Worm (Caenorhabditis elegans) whole organism, mixed stage, embryonic: ENCODE results near the gene pid-5.

Experiments
- M03D4.4 ChIP-seq: sonication (generic microtip); optimal IDR thresholded peaks from 2 replicates; lab custom pipeline; 2017; ENCODE audit warnings: mild to moderate bottlenecking, missing genetic modification characterization, missing compliant biosample characterization
- bed-3 ChIP-seq: fragments of 200-800 bp; sonication (Bioruptor generic); optimal IDR thresholded peaks from 3 replicates; lab custom pipeline; 2018; ENCODE audit warnings: mild to moderate bottlenecking, missing genetic modification characterization, moderate library complexity, missing compliant biosample characterization
- blmp-1 ChIP-seq: fragments of 150-350 bp; optimal IDR thresholded peaks from 2 replicates; lab custom pipeline; 2014; ENCODE audit warnings: missing biosample characterization, missing genetic modification characterization
- ceh-43 ChIP-seq: fragments of 200-800 bp; sonication (Bioruptor generic); optimal IDR thresholded peaks from 2 replicates; lab custom pipeline; 2018; ENCODE audit warnings: mild to moderate bottlenecking, missing genetic modification characterization, moderate library complexity, missing compliant biosample characterization
- ces-1 ChIP-seq: fragments of 150-350 bp; optimal IDR thresholded peaks from 2 replicates; lab custom pipeline; 2014; ENCODE audit warnings: missing biosample characterization, missing genetic modification reagents, missing genetic modification characterization
- cnd-1 ChIP-seq: fragments of 200-800 bp; sonication (Bioruptor generic); optimal IDR thresholded peaks from 2 replicates; lab custom pipeline; 2018; ENCODE audit warnings: mild to moderate bottlenecking, missing genetic modification characterization, missing compliant biosample characterization
- drap-1 ChIP-seq: fragments of 200-800 bp; sonication (Bioruptor generic); optimal IDR thresholded peaks from 3 replicates; lab custom pipeline; 2018; ENCODE audit warnings: mild to moderate bottlenecking, missing genetic modification characterization, missing compliant biosample characterization
- elt-1 ChIP-seq: sonication (generic microtip); optimal IDR thresholded peaks from 2 replicates; lab custom pipeline; 2017; ENCODE audit warnings: missing genetic modification characterization, mild to moderate bottlenecking, missing compliant biosample characterization, antibody characterized with exemption, moderate library complexity, borderline replicate concordance; ENCODE audit not compliant: insufficient read depth
- elt-3 ChIP-seq: fragments of 150-350 bp; optimal IDR thresholded peaks from 2 replicates; lab custom pipeline; 2014; ENCODE audit warnings: missing biosample characterization, missing genetic modification characterization
- flh-1 ChIP-seq: fragments of 200-800 bp; sonication (Bioruptor generic); optimal IDR thresholded peaks from 2 replicates; lab custom pipeline; 2018; ENCODE audit warnings: mild to moderate bottlenecking, missing genetic modification characterization, moderate library complexity, missing compliant biosample characterization
- ham-2 ChIP-seq: fragments of 200-800 bp; sonication (Bioruptor generic); optimal IDR thresholded peaks from 2 replicates; lab custom pipeline; 2018; ENCODE audit warnings: mild to moderate bottlenecking, missing genetic modification characterization, missing compliant biosample characterization
- hlh-1 ChIP-seq: fragments of 150-350 bp; optimal IDR thresholded peaks from 2 replicates; lab custom pipeline; 2014; ENCODE audit warnings: missing biosample characterization, missing genetic modification reagents, missing genetic modification characterization
- lin-13 ChIP-seq: fragments of 150-350 bp; optimal IDR thresholded peaks from 2 replicates; lab custom pipeline; 2014; ENCODE audit warnings: missing biosample characterization, missing genetic modification characterization
- lin-32 ChIP-seq: fragments of 200-800 bp; sonication (Bioruptor generic); optimal IDR thresholded peaks from 2 replicates; lab custom pipeline; 2018; ENCODE audit warnings: mild to moderate bottlenecking, missing genetic modification characterization, missing compliant biosample characterization
- lsy-2 ChIP-seq: fragments of 150-350 bp; optimal IDR thresholded peaks from 2 replicates; lab custom pipeline; 2014; ENCODE audit warnings: missing biosample characterization, missing genetic modification characterization
- mab-5 ChIP-seq: fragments of 150-350 bp; optimal IDR thresholded peaks from 2 replicates; lab custom pipeline; 2014; ENCODE audit warnings: missing biosample characterization, missing genetic modification characterization
- mls-2 ChIP-seq: sonication (generic microtip); optimal IDR thresholded peaks from 2 replicates; lab custom pipeline; 2016; ENCODE audit warnings: mild to moderate bottlenecking, missing genetic modification characterization, moderate library complexity, missing compliant biosample characterization
- nhr-12 ChIP-seq: fragments of 150-350 bp; optimal IDR thresholded peaks from 2 replicates; lab custom pipeline; 2014; ENCODE audit warnings: missing biosample characterization, missing genetic modification characterization
- nhr-2 ChIP-seq: fragments of 150-350 bp; optimal IDR thresholded peaks from 2 replicates; lab custom pipeline; 2014; ENCODE audit warnings: missing biosample characterization, missing genetic modification characterization
- nhr-237 ChIP-seq: fragments of 150-350 bp; optimal IDR thresholded peaks from 2 replicates; lab custom pipeline; 2014; ENCODE audit warnings: missing biosample characterization, missing genetic modification characterization
- nhr-28 ChIP-seq: fragments of 150-350 bp; optimal IDR thresholded peaks from 2 replicates; lab custom pipeline; 2014; ENCODE audit warnings: missing biosample characterization, missing genetic modification characterization
- nhr-76 ChIP-seq: sonication (generic microtip); optimal IDR thresholded peaks from 2 replicates; lab custom pipeline; 2017; ENCODE audit warnings: missing biosample characterization, missing genetic modification characterization
- pha-4 ChIP-seq: fragments of 150-350 bp; optimal IDR thresholded peaks from 2 replicates; lab custom pipeline; 2018; ENCODE audit warnings: missing biosample characterization, missing genetic modification reagents, missing genetic modification characterization
- snpc-4 ChIP-seq: fragments of 150-350 bp; optimal IDR thresholded peaks from 2 replicates; lab custom pipeline; 2014; ENCODE audit warnings: missing biosample characterization, missing genetic modification characterization
- sptf-1 ChIP-seq: sonication (generic microtip); optimal IDR thresholded peaks from 2 replicates; lab custom pipeline; 2017; ENCODE audit warnings: mild to moderate bottlenecking, missing genetic modification characterization, moderate library complexity, missing compliant biosample characterization
- unc-120 ChIP-seq: sonication (generic microtip); optimal IDR thresholded peaks from 2 replicates; lab custom pipeline; 2017; ENCODE audit warnings: missing genetic modification characterization, missing compliant biosample characterization; ENCODE audit not compliant: poor library complexity, severe bottlenecking
- unc-62 ChIP-seq: fragments of 150-350 bp; optimal IDR thresholded peaks from 2 replicates; lab custom pipeline; 2014; ENCODE audit warnings: missing biosample characterization, missing genetic modification reagents, missing genetic modification characterization
- zip-8 ChIP-seq: fragments of 150-350 bp; optimal IDR thresholded peaks from 2 replicates; lab custom pipeline; 2014; ENCODE audit warnings: missing biosample characterization, missing genetic modification characterization
- ztf-11 ChIP-seq: fragments of 150-350 bp; optimal IDR thresholded peaks from 2 replicates; lab custom pipeline; 2014; ENCODE audit warnings: missing biosample characterization, missing genetic modification characterization

pid-5 gene

DNA sequence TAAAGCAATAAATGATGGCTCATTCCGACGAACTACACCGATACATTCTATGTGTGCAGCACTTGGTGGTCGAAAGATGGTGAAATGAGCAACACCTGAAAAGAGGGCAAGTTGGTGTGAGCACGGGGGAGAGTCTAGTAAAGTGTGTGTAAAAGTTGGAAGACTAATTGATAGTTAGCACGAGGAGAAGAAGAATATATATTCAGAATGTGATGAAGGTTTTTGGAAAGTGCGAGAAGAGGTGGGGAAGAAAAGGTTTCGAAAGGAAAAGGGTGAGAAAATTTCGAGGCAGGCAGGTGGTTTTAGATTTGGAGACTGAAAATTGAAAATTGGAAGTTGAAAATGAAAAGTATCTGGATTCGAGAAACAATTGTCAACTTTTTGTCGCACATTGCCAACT, 23.5 kb upstream of the pid-5 start, which contains the start of gene Y45G5AM.6:
TSS of gene Y45G5AM.6 (minus strand) at position 101 of the 400 bp plus-strand sequence.
- TF ChIP-seq mab-5 (tag; lab: Kevin White, UChicago): no peak
- no peak for TF ChIP-seq lin-32 (GFP tag; lab: Kevin White, UChicago)
- TF ChIP-seq elt-1 (tag; lab: Kevin White, UChicago): no peak
- no peak for TF ChIP-seq bed-3 (GFP tag; lab: Kevin White, UChicago)

DNA sequence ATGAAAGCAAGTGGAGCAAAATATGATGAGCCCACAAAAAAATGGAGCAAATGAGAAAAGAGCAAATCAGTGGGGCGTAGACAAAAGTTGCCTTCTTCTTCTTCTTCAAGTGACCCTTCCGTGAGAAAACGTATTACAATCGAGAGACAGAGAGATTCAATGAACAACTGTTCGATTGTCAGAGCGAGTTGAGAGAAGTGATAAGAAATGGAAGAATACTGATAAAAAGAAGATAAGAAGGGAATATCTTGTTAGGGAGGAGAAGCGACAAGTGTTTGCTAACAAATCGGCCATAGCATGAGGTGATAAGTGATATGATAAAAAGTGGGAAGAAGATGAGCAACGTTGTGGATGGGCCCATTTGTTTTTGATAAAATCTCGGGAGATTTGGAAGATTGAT, 18.4 kb upstream of the pid-5 start:
- TF ChIP-seq nhr-28 (tag; lab: Kevin White, UChicago): no peak
- peak; percentile 85 for TF ChIP-seq unc-120 (tag; lab: Kevin White, UChicago)
- TF ChIP-seq ztf-11 (tag; lab: Kevin White, UChicago): no peak
- TF ChIP-seq cnd-1 (tag; lab: Kevin White, UChicago): no peak
- TF ChIP-seq flh-1 (GFP tag; lab: Kevin White, UChicago): no peak
- no peak for TF ChIP-seq ham-2 (GFP tag; lab: Kevin White, UChicago)
- peak; percentile 99 for TF ChIP-seq hlh-1 (tag; lab: Kevin White, UChicago)
- TF ChIP-seq blmp-1 (tag; lab: Kevin White, UChicago): no peak
- TF ChIP-seq unc-62: peak; percentile 89
- no peak for TF ChIP-seq ceh-43 (GFP tag; lab: Kevin White, UChicago)
- no peak for TF ChIP-seq ces-1 (GFP tag; lab: Kevin White, UChicago)
- TF ChIP-seq drap-1: no peak

DNA sequence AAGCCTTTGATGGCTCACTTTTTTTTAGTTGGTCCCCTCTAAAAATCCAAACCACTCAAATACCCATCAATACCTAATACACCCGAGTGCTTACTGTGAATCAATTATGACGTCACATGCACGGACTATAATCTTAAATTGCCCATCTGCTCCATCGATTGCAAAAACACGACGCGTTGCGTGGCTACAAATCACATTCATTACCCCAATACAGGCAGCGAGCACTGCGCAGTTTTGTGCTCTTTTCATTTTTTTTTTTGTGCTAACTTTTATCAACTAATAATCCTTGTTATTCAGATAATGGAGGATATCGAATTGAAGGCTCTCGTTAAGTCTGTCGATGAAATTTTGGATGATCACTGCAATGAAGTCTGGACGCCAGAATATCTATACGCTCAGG, 15.6 kb upstream of the pid-5 start, which contains the start of gene Y45G5AM.5:
TSS of gene Y45G5AM.5 (plus strand) at position 301 of the 400 bp plus-strand sequence.
- TF ChIP-seq zip-8 (tag; lab: Kevin White, UChicago): peak; percentile 64
- TF ChIP-seq bed-3 (GFP tag; lab: Kevin White, UChicago): no peak

DNA sequence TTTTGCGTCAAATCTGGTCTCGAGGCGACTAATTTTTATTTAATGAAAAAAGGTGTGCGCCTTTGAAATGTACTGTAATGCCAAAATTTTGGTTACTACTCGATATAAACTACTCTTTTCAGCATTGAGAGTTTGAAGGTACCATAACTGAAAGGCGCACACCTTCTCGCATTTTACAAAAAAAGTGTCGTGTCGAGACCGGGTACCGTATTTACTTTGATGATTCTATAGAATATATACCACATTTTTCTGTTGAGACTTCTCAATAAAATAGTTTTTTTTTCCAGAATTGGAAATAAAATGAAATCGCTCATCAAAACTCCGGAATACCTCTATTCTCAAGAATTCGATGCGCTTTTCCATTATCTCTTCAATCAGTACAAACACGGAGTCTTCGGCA, 12.8 kb upstream of the pid-5 start, which contains the start of gene Y45G5AM.4:
TSS of gene Y45G5AM.4 (plus strand) at position 301 of the 400 bp plus-strand sequence.
- TF ChIP-seq unc-120 (tag; lab: Kevin White, UChicago) (no peak), nhr-2 (tag; lab: Kevin White, UChicago) (no peak), ceh-43 (GFP tag; lab: Kevin White, UChicago) (no peak), cnd-1 (tag; lab: Kevin White, UChicago) (no peak), ztf-11 (tag; lab: Kevin White, UChicago) (no peak), flh-1 (GFP tag; lab: Kevin White, UChicago) (no peak), hlh-1 (tag; lab: Kevin White, UChicago) (no peak), lin-13 (no peak), unc-62 (no peak), lin-32 (GFP tag; lab: Kevin White, UChicago) (no peak), elt-3 (tag; lab: Kevin White, UChicago) (no peak), zip-8 (tag; lab: Kevin White, UChicago) (no peak), drap-1 (no peak), sptf-1 (no peak), blmp-1 (tag; lab: Kevin White, UChicago) (no peak), mab-5 (tag; lab: Kevin White, UChicago) (no peak), elt-1 (tag; lab: Kevin White, UChicago) (no peak), nhr-237 (tag; lab: Kevin White, UChicago) (no peak), nhr-12 (tag; lab: Kevin White, UChicago) (no peak)

- no peak for TF ChIP-seq hlh-1 (tag; lab: Kevin White, UChicago)
- TF ChIP-seq pha-4 (tag; lab: Kevin White, UChicago): no peak
- no peak for TF ChIP-seq flh-1 (GFP tag; lab: Kevin White, UChicago)
- TF ChIP-seq nhr-76 (tag; lab: Kevin White, UChicago): no peak
- no peak for TF ChIP-seq lsy-2 (tag; lab: Kevin White, UChicago)
- TF ChIP-seq snpc-4 (tag; lab: Kevin White, UChicago): no peak
- no peak for TF ChIP-seq mls-2 (tag; lab: Kevin White, UChicago)
- TF ChIP-seq unc-62: no peak
- no peak for TF ChIP-seq M03D4.4
- TF ChIP-seq nhr-12 (tag; lab: Kevin White, UChicago): no peak
Observed at ce11 chrV:4164504-4164959, 11.2 kb upstream of the pid-5 start, which contains the start of gene Y45G5AM.3. Y45G5AM.3 (plus strand) TSS chrV:4164554.
